Worm (Caenorhabditis elegans) whole organism, L3 larva: Measurements from ENCODE around the gene T10C6.15.

Experiments used
- R02D3.7 ChIP-seq: fragments of 150-350 bp; optimal IDR thresholded peaks from 2 replicates; lab custom pipeline; 2014; ENCODE audit warnings: missing biosample characterization, missing genetic modification characterization
- ama-1 ChIP-seq: fragments of 150-350 bp; optimal IDR thresholded peaks from 2 replicates; lab custom pipeline; 2018
- fos-1 ChIP-seq: fragments of 150-350 bp; optimal IDR thresholded peaks from 2 replicates; lab custom pipeline; 2014; ENCODE audit warnings: missing biosample characterization, missing genetic modification characterization
- mdl-1 ChIP-seq: fragments of 150-350 bp; optimal IDR thresholded peaks from 2 replicates; lab custom pipeline; 2014; ENCODE audit warnings: missing biosample characterization, missing genetic modification characterization
- nhr-11 ChIP-seq: fragments of 150-350 bp; optimal IDR thresholded peaks from 2 replicates; lab custom pipeline; 2014; ENCODE audit warnings: missing biosample characterization, missing genetic modification characterization
- nhr-12 ChIP-seq: fragments of 150-350 bp; optimal IDR thresholded peaks from 2 replicates; lab custom pipeline; 2014; ENCODE audit warnings: missing biosample characterization, missing genetic modification characterization
- nhr-43 ChIP-seq: sonication (generic microtip); optimal IDR thresholded peaks from 2 replicates; lab custom pipeline; 2016; ENCODE audit warnings: mild to moderate bottlenecking, missing genetic modification characterization, missing compliant biosample characterization; ENCODE audit not compliant: poor library complexity, severe bottlenecking
- nhr-67 ChIP-seq: fragments of 150-350 bp; optimal IDR thresholded peaks from 2 replicates; lab custom pipeline; 2014; ENCODE audit warnings: missing biosample characterization, missing genetic modification characterization
- pha-4 ChIP-seq: fragments of 150-350 bp; optimal IDR thresholded peaks from 2 replicates; lab custom pipeline; 2014; ENCODE audit warnings: missing biosample characterization, missing genetic modification reagents, missing genetic modification characterization
- pqm-1 ChIP-seq: fragments of 150-350 bp; optimal IDR thresholded peaks from 2 replicates; lab custom pipeline; 2017; ENCODE audit warnings: missing biosample characterization, missing genetic modification characterization, inconsistent platforms
- snpc-4 ChIP-seq: fragments of 150-350 bp; optimal IDR thresholded peaks from 2 replicates; lab custom pipeline; 2014; ENCODE audit warnings: missing biosample characterization, missing genetic modification characterization

- TF ChIP-seq nhr-11 (no peak), pha-4 (tag; lab: Kevin White, UChicago) (no peak), ama-1 (lab: Kevin White, UChicago) (no peak), fos-1 (tag; lab: Kevin White, UChicago) (no peak), R02D3.7 (tag; lab: Kevin White, UChicago) (no peak), pqm-1 (tag; lab: Kevin White, UChicago) (no peak), nhr-43 (tag; lab: Kevin White, UChicago) (no peak), snpc-4 (tag; lab: Kevin White, UChicago) (no peak), mdl-1 (no peak), nhr-12 (tag; lab: Kevin White, UChicago) (no peak), nhr-67 (tag; lab: Kevin White, UChicago) (no peak)
These were observed 14.2 kb downstream of the T10C6.15 start, which contains the start of gene T10C6.7 for ce11 chrV:16031571-16031970.
